Worm (Caenorhabditis elegans) whole organism, midembryonic: ENCODE data around the gene clec-216.

Experiments used
- flt-1 ChIP-seq: fragments of 200-800 bp; sonication (Bioruptor generic); IDR thresholded peaks from 2 replicates; pipeline ENCODE4 v1.3.6; 2022; ENCODE audit warnings: missing genetic modification characterization, missing compliant biosample characterization
- med-1 ChIP-seq: sonication (generic microtip); optimal IDR thresholded peaks from 2 replicates; lab custom pipeline; 2017; ENCODE audit warnings: missing genetic modification characterization, mild to moderate bottlenecking, missing compliant biosample characterization, antibody characterized with exemption, missing genetic modification reagents; ENCODE audit not compliant: insufficient read depth
- ref-1 ChIP-seq: fragments of 200-800 bp; sonication (Bioruptor generic); conservative IDR thresholded peaks from 2 replicates; pipeline ENCODE4 v1.3.6; 2022; ENCODE audit warnings: missing genetic modification reagents, missing genetic modification characterization, missing compliant biosample characterization

ce11 chrV:7983381-7984052 lies 30.8 kb upstream of the clec-216 start, which contains the start of the genes natb-1 and abhd-12:
- TF ChIP-seq flt-1 (0 out of 2 replicates have a peak, but pooled peaks have one; percentile 52), med-1 (GFP tag; lab: Kevin White, UChicago) (no peak), ref-1 (GFP tag; lab: Robert Waterston, UW) (no peak)
